Fruit fly (Drosophila melanogaster) whole organism, wandering third instar larva: Measurements from ENCODE around the gene CG9922.

Experiments
- lola ChIP-seq: fragments of >200 bp; optimal IDR thresholded peaks from 2 replicates; lab custom pipeline; 2017; ENCODE audit warnings: missing biosample characterization, missing genetic modification characterization
- psq ChIP-seq: fragments of 200-800 bp; sonication (Bioruptor generic); optimal IDR thresholded peaks from 3 replicates; lab custom pipeline; 2017; ENCODE audit warnings: missing biosample characterization, mild to moderate bottlenecking, missing genetic modification characterization, moderate library complexity
- woc ChIP-seq: sonication (Bioruptor generic); optimal IDR thresholded peaks from 2 replicates; lab custom pipeline; 2016; ENCODE audit warnings: missing biosample characterization, mild to moderate bottlenecking, missing genetic modification characterization

dm6 chr3R:13989453-13989852 lies 46.7 kb downstream of the CG9922 start:
- TF ChIP-seq psq (GFP tag; lab: Kevin White, UChicago) (no peak), woc (GFP tag; lab: Kevin White, UChicago) (no peak), lola (GFP tag; lab: Kevin White, UChicago) (no peak)
